Worm (Caenorhabditis elegans) whole organism, early embryonic: ENCODE measurements around the gene F36D3.1.

Experiments used
- B0310.2 ChIP-seq: sonication (generic microtip); optimal IDR thresholded peaks from 2 replicates; lab custom pipeline; 2016; ENCODE audit warnings: mild to moderate bottlenecking, missing genetic modification characterization, missing compliant biosample characterization
- F13C5.2 ChIP-seq: sonication (generic microtip); optimal IDR thresholded peaks from 2 replicates; lab custom pipeline; 2017; ENCODE audit warnings: mild to moderate bottlenecking, missing genetic modification characterization, inconsistent platforms, missing compliant biosample characterization
- aly-1 ChIP-seq: sonication (generic microtip); optimal IDR thresholded peaks from 2 replicates; lab custom pipeline; 2016; ENCODE audit warnings: missing genetic modification characterization, missing compliant biosample characterization
- ama-1 ChIP-seq: fragments of 150-350 bp; optimal IDR thresholded peaks from 2 replicates; lab custom pipeline; 2014
- ceh-13 ChIP-seq: fragments of 200-800 bp; sonication (Bioruptor generic); optimal IDR thresholded peaks from 2 replicates; lab custom pipeline; 2018; ENCODE audit warnings: mild to moderate bottlenecking, missing genetic modification characterization, missing compliant biosample characterization
- ceh-36 ChIP-seq: sonication (generic microtip); optimal IDR thresholded peaks from 2 replicates; lab custom pipeline; 2016; ENCODE audit warnings: missing genetic modification characterization, inconsistent platforms, missing compliant biosample characterization
- ets-7 ChIP-seq: sonication (generic microtip); optimal IDR thresholded peaks from 2 replicates; lab custom pipeline; 2016; ENCODE audit warnings: missing genotype, missing genetic modification characterization, missing compliant biosample characterization
- flt-1 ChIP-seq: fragments of 200-800 bp; sonication (Bioruptor generic); IDR thresholded peaks from 2 replicates; pipeline ENCODE4 v1.3.6; 2022; ENCODE audit warnings: missing genetic modification characterization, missing compliant biosample characterization
- hmbx-1 ChIP-seq: sonication (generic microtip); optimal IDR thresholded peaks from 2 replicates; lab custom pipeline; 2016; ENCODE audit warnings: mild to moderate bottlenecking, missing genetic modification characterization, missing compliant biosample characterization
- hmg-4 ChIP-seq: fragments of 200-800 bp; sonication (Bioruptor generic); optimal IDR thresholded peaks from 2 replicates; lab custom pipeline; 2018; ENCODE audit warnings: mild to moderate bottlenecking, missing genetic modification characterization, missing compliant biosample characterization
- hnd-1 ChIP-seq: sonication (generic microtip); optimal IDR thresholded peaks from 2 replicates; lab custom pipeline; 2016; ENCODE audit warnings: missing genetic modification characterization, missing compliant biosample characterization
- pes-1 ChIP-seq: fragments of 200-800 bp; sonication (Bioruptor generic); IDR thresholded peaks from 2 replicates; pipeline ENCODE4 v1.3.6; 2022; ENCODE audit warnings: missing genetic modification reagents, missing genetic modification characterization, missing compliant biosample characterization
- scrt-1 ChIP-seq: fragments of 200-800 bp; sonication (Bioruptor generic); IDR thresholded peaks from 2 replicates; pipeline ENCODE4 v1.3.6; 2022; ENCODE audit warnings: missing genetic modification characterization, missing compliant biosample characterization
- sea-1 ChIP-seq: fragments of 200-800 bp; sonication (Bioruptor generic); conservative IDR thresholded peaks from 2 replicates; pipeline ENCODE4 v1.3.6; 2022; ENCODE audit warnings: missing genetic modification characterization, missing compliant biosample characterization
- tbx-11 ChIP-seq: fragments of 200-800 bp; sonication (Bioruptor generic); IDR thresholded peaks from 2 replicates; pipeline ENCODE4 v1.3.6; 2022; ENCODE audit warnings: missing genetic modification characterization, missing compliant biosample characterization
- tbx-37 ChIP-seq: fragments of 200-800 bp; sonication (Bioruptor generic); conservative IDR thresholded peaks from 2 replicates; pipeline ENCODE4 v1.3.6; 2022; ENCODE audit warnings: missing genetic modification reagents, missing genetic modification characterization, missing compliant biosample characterization
- tra-4 ChIP-seq: sonication (generic microtip); optimal IDR thresholded peaks from 2 replicates; lab custom pipeline; 2017; ENCODE audit warnings: missing genetic modification characterization, missing compliant biosample characterization

Gene F36D3.1

ce11 chrV:16479275-16479674 is 19.9 kb upstream of the F36D3.1 start, which contains the start of gene T08G3.11:
Gene T08G3.11 (minus strand): TSS chrV:16479375.
- TF ChIP-seq ceh-36 (tag; lab: Kevin White, UChicago), result no peak
- TF ChIP-seq B0310.2 (tag; lab: Kevin White, UChicago), result no peak
- no peak for TF ChIP-seq aly-1 (tag; lab: Kevin White, UChicago)
- no peak for TF ChIP-seq hmg-4 (GFP tag; lab: Kevin White, UChicago)
- no peak for TF ChIP-seq sea-1 (GFP tag; lab: Robert Waterston, UW)
- no peak for TF ChIP-seq tra-4
- TF ChIP-seq ets-7 (tag; lab: Kevin White, UChicago), result no peak
- TF ChIP-seq ama-1 (lab: Kevin White, UChicago), result no peak
- no peak for TF ChIP-seq hmbx-1
- TF ChIP-seq hnd-1 (tag; lab: Kevin White, UChicago), result no peak

- no peak for TF ChIP-seq tbx-37
- TF ChIP-seq ama-1 (lab: Kevin White, UChicago), result no peak
- TF ChIP-seq hmbx-1, result no peak
- no peak for TF ChIP-seq sea-1 (GFP tag; lab: Robert Waterston, UW)
- TF ChIP-seq hnd-1 (tag; lab: Kevin White, UChicago), result no peak
- no peak for TF ChIP-seq tbx-11 (GFP tag; lab: Robert Waterston, UW)
- no peak for TF ChIP-seq tra-4
- TF ChIP-seq ceh-13, result no peak
- no peak for TF ChIP-seq B0310.2 (tag; lab: Kevin White, UChicago)
Measured at ce11 chrV:16480919-16481630, 18.1 kb upstream of the F36D3.1 start, which contains the start of the genes F57E7.4 and spig-6. Gene F57E7.4 (minus strand): TSS chrV:16481019. Gene spig-6 (plus strand): TSS chrV:16481580.

- TF ChIP-seq sea-1 (GFP tag; lab: Robert Waterston, UW), result no peak
- no peak for TF ChIP-seq ceh-13
- TF ChIP-seq B0310.2 (tag; lab: Kevin White, UChicago), result no peak
- TF ChIP-seq F13C5.2 (tag; lab: Kevin White, UChicago), result no peak
- no peak for TF ChIP-seq tbx-37
- TF ChIP-seq flt-1, result no peak
- no peak for TF ChIP-seq tbx-11 (GFP tag; lab: Robert Waterston, UW)
- no peak for TF ChIP-seq aly-1 (tag; lab: Kevin White, UChicago)
- no peak for TF ChIP-seq hnd-1 (tag; lab: Kevin White, UChicago)
- TF ChIP-seq ets-7 (tag; lab: Kevin White, UChicago), result no peak
- no peak for TF ChIP-seq pes-1
- no peak for TF ChIP-seq scrt-1 (GFP tag; lab: Robert Waterston, UW)
- no peak for TF ChIP-seq ama-1 (lab: Kevin White, UChicago)
Measured at ce11 chrV:16483044-16483443, 16.1 kb upstream of the F36D3.1 start, which contains the start of gene F57E7.2. Gene F57E7.2 (minus strand): TSS chrV:16483144.

DNA sequence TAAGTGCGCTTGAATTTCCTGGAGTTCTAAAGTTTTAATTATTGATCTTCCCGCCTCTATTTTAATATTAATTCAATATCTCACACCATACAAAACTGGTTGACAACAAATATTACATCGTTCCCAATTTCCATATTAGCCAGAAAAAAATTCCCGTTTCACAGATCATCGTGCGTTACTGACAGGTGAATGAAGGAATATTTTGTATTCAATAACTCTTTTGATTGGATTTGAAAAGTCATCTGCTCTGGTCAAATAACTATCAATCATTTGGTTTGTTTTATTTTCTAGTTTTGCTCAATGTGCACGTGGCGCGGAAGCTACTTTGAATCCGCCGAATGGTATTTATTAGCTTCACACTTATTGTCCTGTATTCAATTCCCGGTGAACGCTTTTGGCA is 15.5 kb upstream of the F36D3.1 start, which contains the start of gene srh-139:
Gene srh-139 (plus strand): TSS at position 301 of the 400 bp plus-strand sequence.
- TF ChIP-seq tbx-37 (no peak), hmg-4 (GFP tag; lab: Kevin White, UChicago) (no peak), pes-1 (no peak), F13C5.2 (tag; lab: Kevin White, UChicago) (no peak), aly-1 (tag; lab: Kevin White, UChicago) (no peak), B0310.2 (tag; lab: Kevin White, UChicago) (no peak), flt-1 (no peak), sea-1 (GFP tag; lab: Robert Waterston, UW) (no peak), ceh-13 (no peak), tra-4 (no peak), ama-1 (lab: Kevin White, UChicago) (no peak), ceh-36 (tag; lab: Kevin White, UChicago) (no peak), hnd-1 (tag; lab: Kevin White, UChicago) (no peak), ets-7 (tag; lab: Kevin White, UChicago) (no peak), hmbx-1 (no peak), scrt-1 (GFP tag; lab: Robert Waterston, UW) (no peak), tbx-11 (GFP tag; lab: Robert Waterston, UW) (no peak)

ce11 chrV:16487474-16487873 is 11.7 kb upstream of the F36D3.1 start, which contains the start of gene Y32B12A.5:
Gene Y32B12A.5 (minus strand): TSS chrV:16487574.
- TF ChIP-seq tbx-37 (no peak), tbx-11 (GFP tag; lab: Robert Waterston, UW) (no peak), aly-1 (tag; lab: Kevin White, UChicago) (no peak), B0310.2 (tag; lab: Kevin White, UChicago) (no peak), ceh-36 (tag; lab: Kevin White, UChicago) (no peak), ama-1 (lab: Kevin White, UChicago) (no peak), tra-4 (no peak), pes-1 (no peak), ets-7 (tag; lab: Kevin White, UChicago) (no peak), hmbx-1 (no peak), hmg-4 (GFP tag; lab: Kevin White, UChicago) (no peak), F13C5.2 (tag; lab: Kevin White, UChicago) (no peak), sea-1 (GFP tag; lab: Robert Waterston, UW) (no peak), scrt-1 (GFP tag; lab: Robert Waterston, UW) (no peak), ceh-13 (no peak)

DNA sequence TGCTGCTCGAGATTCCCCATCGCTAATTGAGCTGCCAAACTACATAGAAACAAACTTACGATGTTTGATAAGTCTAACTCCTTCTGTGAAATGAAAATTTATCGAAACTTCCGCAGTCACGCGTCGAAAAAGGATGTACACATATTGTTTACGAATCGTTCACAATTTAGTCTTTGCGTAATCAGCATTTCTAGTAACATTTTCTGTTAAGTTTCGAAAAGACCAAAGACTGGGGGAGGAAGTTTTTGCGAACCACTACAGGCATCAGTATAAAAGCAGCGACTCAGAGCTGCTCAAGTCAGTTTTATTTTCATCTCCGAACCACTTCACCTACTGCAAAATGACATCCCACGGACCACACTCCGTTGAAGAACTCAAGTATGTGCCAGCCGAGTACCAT is 11.0 kb upstream of the F36D3.1 start, which contains the start of gene sqst-4:
Gene sqst-4 (plus strand): TSS at position 301 of the 400 bp plus-strand sequence.
- TF ChIP-seq F13C5.2 (tag; lab: Kevin White, UChicago) (no peak), ets-7 (tag; lab: Kevin White, UChicago) (no peak), ama-1 (lab: Kevin White, UChicago) (no peak)

DNA sequence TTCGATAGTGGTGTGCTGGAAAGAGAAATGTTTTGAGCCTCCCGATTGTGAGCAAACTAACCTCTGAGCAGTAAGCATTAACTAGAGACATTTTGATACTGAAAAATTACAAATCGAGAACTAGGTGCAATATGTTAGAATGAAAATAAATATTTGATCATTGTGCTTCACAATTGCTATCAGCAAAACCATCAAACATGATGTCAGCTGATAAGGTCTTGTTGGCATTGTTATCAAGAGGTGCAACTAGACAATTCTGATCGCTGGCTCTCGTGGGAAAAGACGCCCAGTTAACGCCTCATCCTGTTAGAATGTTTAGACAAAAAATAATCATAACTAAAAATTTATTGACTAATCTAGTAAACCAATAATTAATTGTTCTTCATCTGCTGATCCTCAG is 4.8 kb upstream of the F36D3.1 start, which contains the start of gene comt-2:
Gene comt-2 (minus strand): TSS at position 131 of the 400 bp plus-strand sequence.
- TF ChIP-seq tbx-11 (GFP tag; lab: Robert Waterston, UW) (no peak), B0310.2 (tag; lab: Kevin White, UChicago) (no peak), ceh-13 (no peak), aly-1 (tag; lab: Kevin White, UChicago) (no peak), ceh-36 (tag; lab: Kevin White, UChicago) (no peak), ama-1 (lab: Kevin White, UChicago) (no peak), scrt-1 (GFP tag; lab: Robert Waterston, UW) (no peak), flt-1 (no peak), ets-7 (tag; lab: Kevin White, UChicago) (no peak), sea-1 (GFP tag; lab: Robert Waterston, UW) (no peak), hnd-1 (tag; lab: Kevin White, UChicago) (no peak), pes-1 (no peak), hmbx-1 (no peak), hmg-4 (GFP tag; lab: Kevin White, UChicago) (no peak), tbx-37 (no peak), tra-4 (no peak), F13C5.2 (tag; lab: Kevin White, UChicago) (no peak)
